Fruit fly (Drosophila melanogaster) whole organism, embryonic: Measurements from ENCODE around the gene Gr64f.

Source experiments
- B-H1 ChIP-seq: fragments of 200-800 bp; sonication (Bioruptor generic); IDR thresholded peaks from 3 replicates; pipeline ENCODE4 v1.3.6; 2022; ENCODE audit warnings: missing biosample characterization, missing genetic modification characterization
- CG10366 ChIP-seq: fragments of 200-800 bp; sonication (Bioruptor generic); IDR thresholded peaks from 2 replicates; pipeline ENCODE4 v1.3.6; 2022; ENCODE audit warnings: missing biosample characterization, missing genetic modification characterization
- CG12659 ChIP-seq: fragments of 200-800 bp; sonication (Bioruptor generic); optimal IDR thresholded peaks from 3 replicates; lab custom pipeline; 2017; ENCODE audit warnings: mild to moderate bottlenecking, missing biosample characterization, missing genetic modification reagents, missing genetic modification characterization
- CG13624 ChIP-seq: fragments of 200-800 bp; sonication (Bioruptor generic); optimal IDR thresholded peaks from 2 replicates; lab custom pipeline; 2016; ENCODE audit warnings: missing biosample characterization, missing genetic modification characterization
- CG14965 ChIP-seq: fragments of 200-800 bp; sonication (Bioruptor generic); optimal IDR thresholded peaks from 2 replicates; lab custom pipeline; 2016; ENCODE audit warnings: missing biosample characterization, missing genetic modification characterization, borderline replicate concordance
- CG15514 ChIP-seq: fragments of 200-800 bp; sonication (Bioruptor generic); optimal IDR thresholded peaks from 3 replicates; lab custom pipeline; 2017; ENCODE audit warnings: missing biosample characterization, missing genetic modification characterization, mild to moderate bottlenecking, moderate library complexity, missing genetic modification reagents
- CG16863 ChIP-seq: fragments of 200-800 bp; sonication (Bioruptor generic); optimal IDR thresholded peaks from 3 replicates; lab custom pipeline; 2016; ENCODE audit warnings: missing biosample characterization, missing genetic modification characterization
- CG2199 ChIP-seq: fragments of 200-800 bp; sonication (Bioruptor generic); IDR thresholded peaks from 3 replicates; pipeline ENCODE4 v1.3.6; 2022; ENCODE audit warnings: missing biosample characterization, missing genetic modification characterization
- CG32532 ChIP-seq: fragments of 200-800 bp; sonication (Bioruptor generic); IDR thresholded peaks from 2 replicates; pipeline ENCODE4 v1.3.6; 2022; ENCODE audit warnings: missing biosample characterization, missing genetic modification characterization
- CG33213 ChIP-seq: fragments of 200-800 bp; sonication (Bioruptor generic); optimal IDR thresholded peaks from 3 replicates; lab custom pipeline; 2016; ENCODE audit warnings: missing biosample characterization, missing genetic modification characterization
- CG34224 ChIP-seq: fragments of 200-800 bp; sonication (Bioruptor generic); IDR thresholded peaks from 3 replicates; pipeline ENCODE4 v1.3.6; 2022; ENCODE audit warnings: missing biosample characterization, missing genetic modification characterization; ENCODE audit not compliant: partially characterized antibody
- CG4617 ChIP-seq: fragments of 200-800 bp; sonication (Bioruptor generic); optimal IDR thresholded peaks from 3 replicates; lab custom pipeline; 2016; ENCODE audit warnings: missing biosample characterization, missing genetic modification characterization, borderline replicate concordance
- CG6254 ChIP-seq: fragments of 200-800 bp; sonication (Bioruptor generic); optimal IDR thresholded peaks from 3 replicates; lab custom pipeline; 2017; ENCODE audit warnings: mild to moderate bottlenecking, missing biosample characterization, missing genetic modification reagents, missing genetic modification characterization
- CG6689 ChIP-seq: fragments of 200-800 bp; sonication (Bioruptor generic); IDR thresholded peaks from 2 replicates; pipeline ENCODE4 v1.3.6; 2022; ENCODE audit warnings: missing biosample characterization, missing genetic modification characterization
- CG8290 ChIP-seq, 3 experiments: fragments of 200-800 bp; sonication (Bioruptor generic); optimal IDR thresholded peaks; 2 replicates each; lab custom pipeline; 2016 to 2019; ENCODE audit warnings: missing biosample characterization in 3 of 3, missing genetic modification characterization in 3 of 3, mild to moderate bottlenecking in 2 of 3, moderate library complexity in 1 of 3
- CG8478 ChIP-seq: fragments of >200 bp; optimal IDR thresholded peaks from 2 replicates; lab custom pipeline; 2018
- CG9727 ChIP-seq: fragments of 200-800 bp; sonication (Bioruptor generic); optimal IDR thresholded peaks from 3 replicates; lab custom pipeline; 2017; ENCODE audit warnings: missing biosample characterization, mild to moderate bottlenecking, missing genetic modification characterization
- CG9797 ChIP-seq: fragments of 200-800 bp; sonication (Bioruptor generic); optimal IDR thresholded peaks from 3 replicates; lab custom pipeline; 2018; ENCODE audit warnings: missing biosample characterization, mild to moderate bottlenecking, missing genetic modification characterization
- Dfd ChIP-seq, 2 experiments: fragments of >200 bp; optimal IDR thresholded peaks; 2 replicates each; lab custom pipeline; 2017; ENCODE audit warnings: missing biosample characterization in 2 of 2, missing genetic modification characterization in 2 of 2
- Dp ChIP-seq: fragments of 200-800 bp; sonication (Bioruptor generic); optimal IDR thresholded peaks from 2 replicates; lab custom pipeline; 2018; ENCODE audit warnings: missing biosample characterization, mild to moderate bottlenecking, missing genetic modification characterization, moderate library complexity
- E2f2 ChIP-seq: fragments of 200-800 bp; sonication (Bioruptor generic); IDR thresholded peaks from 2 replicates; pipeline ENCODE4 v1.3.6; 2022; ENCODE audit warnings: missing biosample characterization, missing genetic modification characterization
- HLH4C ChIP-seq: fragments of 200-800 bp; sonication (Bioruptor generic); IDR thresholded peaks from 3 replicates; pipeline ENCODE4 v1.3.6; 2022; ENCODE audit warnings: missing biosample characterization, missing genetic modification characterization; ENCODE audit not compliant: partially characterized antibody
- HmgZ ChIP-seq: fragments of 200-800 bp; sonication (Bioruptor generic); optimal IDR thresholded peaks from 2 replicates; lab custom pipeline; 2018; ENCODE audit warnings: missing biosample characterization, mild to moderate bottlenecking, missing genetic modification characterization
- Lhr ChIP-seq: fragments of 200-800 bp; sonication (Bioruptor generic); optimal IDR thresholded peaks from 3 replicates; lab custom pipeline; 2017; ENCODE audit warnings: mild to moderate bottlenecking, missing biosample characterization, missing genetic modification reagents, missing genetic modification characterization
- MBD-R2 ChIP-seq: fragments of 200-800 bp; sonication (Bioruptor generic); IDR thresholded peaks from 2 replicates; pipeline ENCODE4 v1.3.6; 2022; ENCODE audit warnings: missing biosample characterization, missing genetic modification characterization
- Med ChIP-seq: fragments of 200-800 bp; sonication (Bioruptor generic); peaks from one replicate; lab custom pipeline; 2016; ENCODE audit warnings: missing biosample characterization, missing genetic modification characterization, mild to moderate bottlenecking, inconsistent platforms, moderate library complexity
- Nf-YA ChIP-seq: fragments of 200-800 bp; sonication (Bioruptor generic); IDR thresholded peaks from 2 replicates; pipeline ENCODE4 v1.3.6; 2022; ENCODE audit warnings: missing biosample characterization, missing genetic modification characterization
- PHDP ChIP-seq: fragments of 200-800 bp; sonication (Bioruptor generic); optimal IDR thresholded peaks from 3 replicates; lab custom pipeline; 2018; ENCODE audit warnings: missing biosample characterization, mild to moderate bottlenecking, missing genetic modification characterization, moderate library complexity
- Pdp1 ChIP-seq, 2 experiments: fragments of 200-800 bp; sonication (Bioruptor generic); optimal IDR thresholded peaks; 3 replicates each; lab custom pipeline; 2016; ENCODE audit warnings: missing biosample characterization in 2 of 2, missing genetic modification characterization in 2 of 2, mild to moderate bottlenecking in 1 of 2, moderate library complexity in 1 of 2
- Side ChIP-seq: fragments of 200-800 bp; sonication (Bioruptor generic); optimal IDR thresholded peaks from 2 replicates; lab custom pipeline; 2016; ENCODE audit warnings: missing biosample characterization, missing genetic modification characterization
- Sin3A ChIP-seq: fragments of >200 bp; optimal IDR thresholded peaks from 2 replicates; lab custom pipeline; 2018
- Sry-δ ChIP-seq: fragments of 200-800 bp; sonication (Bioruptor generic); optimal IDR thresholded peaks from 2 replicates; lab custom pipeline; 2016; ENCODE audit warnings: missing biosample characterization, missing genetic modification characterization
- YL-1 ChIP-seq: fragments of 200-800 bp; sonication (Bioruptor generic); optimal IDR thresholded peaks from 3 replicates; lab custom pipeline; 2017; ENCODE audit warnings: missing biosample characterization, mild to moderate bottlenecking, missing genetic modification characterization
- amos ChIP-seq: fragments of 200-800 bp; sonication (Bioruptor generic); IDR thresholded peaks from 2 replicates; pipeline ENCODE4 v1.3.6; 2022; ENCODE audit warnings: missing biosample characterization, missing genetic modification characterization; ENCODE audit not compliant: partially characterized antibody
- caup ChIP-seq: fragments of 200-800 bp; sonication (Bioruptor generic); optimal IDR thresholded peaks from 3 replicates; lab custom pipeline; 2017; ENCODE audit warnings: missing biosample characterization, mild to moderate bottlenecking, missing genetic modification characterization, moderate library complexity; ENCODE audit not compliant: severe bottlenecking
- crp ChIP-seq, 2 experiments: fragments of 200-800 bp; sonication (Bioruptor generic); optimal IDR thresholded peaks; 2 replicates in 1 of 2; 3 replicates in 1 of 2; lab custom pipeline; 2017; ENCODE audit warnings: missing biosample characterization in 2 of 2, missing genetic modification characterization in 2 of 2, mild to moderate bottlenecking in 1 of 2, moderate library complexity in 1 of 2
- dpn ChIP-seq, 2 experiments: fragments of 200-800 bp; sonication (Bioruptor generic); optimal IDR thresholded peaks; 3 replicates each; lab custom pipeline; 2016; ENCODE audit warnings: missing biosample characterization in 2 of 2, missing genetic modification characterization in 2 of 2
- gfzf ChIP-seq: fragments of 200-800 bp; sonication (Bioruptor generic); optimal IDR thresholded peaks from 2 replicates; lab custom pipeline; 2016; ENCODE audit warnings: missing biosample characterization, mild to moderate bottlenecking, missing genetic modification characterization, moderate library complexity
- hkb ChIP-seq, 2 experiments: fragments of 200-800 bp in 1 of 2; fragments of >200 bp in 1 of 2; sonication (Bioruptor generic) in 1 of 2; IDR thresholded peaks in 1 of 2; optimal IDR thresholded peaks in 1 of 2; 2 replicates each; pipeline versions ENCODE4 v1.3.6 to Lab custom; 2017 to 2022; ENCODE audit warnings: missing biosample characterization in 1 of 2, missing genetic modification characterization in 1 of 2
- mam ChIP-seq: fragments of 200-800 bp; sonication (Bioruptor generic); optimal IDR thresholded peaks from 3 replicates; lab custom pipeline; 2016; ENCODE audit warnings: missing biosample characterization, missing genetic modification characterization
- nerfin-1 ChIP-seq: fragments of 200-800 bp; sonication (Bioruptor generic); optimal IDR thresholded peaks from 3 replicates; lab custom pipeline; 2019; ENCODE audit warnings: missing biosample characterization, mild to moderate bottlenecking, missing genetic modification characterization, moderate library complexity
- nmo ChIP-seq: fragments of 200-800 bp; sonication (Bioruptor generic); optimal IDR thresholded peaks from 2 replicates; lab custom pipeline; 2018; ENCODE audit warnings: missing biosample characterization, mild to moderate bottlenecking, missing genetic modification characterization, moderate library complexity
- scrt ChIP-seq: fragments of 200-800 bp; sonication (Bioruptor generic); optimal IDR thresholded peaks from 2 replicates; lab custom pipeline; 2018; ENCODE audit warnings: missing biosample characterization, mild to moderate bottlenecking, missing genetic modification characterization, moderate library complexity
- sisA ChIP-seq: fragments of 200-800 bp; sonication (Bioruptor generic); IDR thresholded peaks from 2 replicates; pipeline ENCODE4 v1.3.6; 2022; ENCODE audit warnings: missing biosample characterization, missing genetic modification characterization
- slp2 ChIP-seq: fragments of 200-800 bp; sonication (Bioruptor generic); optimal IDR thresholded peaks from 2 replicates; lab custom pipeline; 2016; ENCODE audit warnings: missing biosample characterization, missing genetic modification characterization
- stwl ChIP-seq: fragments of 200-800 bp; sonication (Bioruptor generic); optimal IDR thresholded peaks from 3 replicates; lab custom pipeline; 2018; ENCODE audit warnings: missing biosample characterization, mild to moderate bottlenecking, missing genetic modification characterization, moderate library complexity
- wor ChIP-seq: fragments of 200-800 bp; sonication (Bioruptor generic); IDR thresholded peaks from 2 replicates; pipeline ENCODE4 v1.3.6; 2022; ENCODE audit warnings: missing biosample characterization, missing genetic modification characterization
- z ChIP-seq: fragments of 200-800 bp; sonication (Bioruptor generic); IDR thresholded peaks from 3 replicates; pipeline ENCODE4 v1.3.6; 2022; ENCODE audit warnings: missing biosample characterization, missing genetic modification characterization

Gene Gr64f

dm6 chr3L:4021260-4021831 is 14.3 kb upstream of the Gr64f start, which contains the start of gene Mul1 (continued):
- TF ChIP-seq CG8290 (GFP tag; optimal IDR thresholded peaks at IDR 0.05; lab: Kevin White, UChicago) (no peak), CG8290 (tag; optimal IDR thresholded peaks at IDR 0.05; lab: Kevin White, UChicago) (peak in 1 of 2 experiments; percentile 45), Med (GFP tag; lab: Kevin White, UChicago) (peak; percentile 75), CG6254 (GFP tag; lab: Kevin White, UChicago) (peak; percentile 36), HLH4C (GFP tag; lab: Robert Waterston, UW) (0 out of 3 replicates have a peak, but pooled peaks have one; percentile 26), Sry-δ (GFP tag; lab: Kevin White, UChicago) (peak; percentile 6), nerfin-1 (tag; lab: Kevin White, UChicago) (peak; percentile 51), CG14965 (GFP tag; lab: Kevin White, UChicago) (no peak), CG16863 (GFP tag; lab: Kevin White, UChicago) (no peak), amos (peak; percentile 38; the same call in 1 of the 2 replicates), CG15514 (GFP tag; lab: Kevin White, UChicago) (peak; percentile 99), CG9727 (GFP tag; lab: Kevin White, UChicago) (no peak), Nf-YA (GFP tag; lab: Robert Waterston, UW) (no peak), CG10366 (GFP tag; lab: Robert Waterston, UW) (peak; percentile 22; the same call in 1 of the 2 replicates), stwl (tag; lab: Kevin White, UChicago) (peak; percentile 86), nmo (GFP tag; lab: Kevin White, UChicago) (peak; percentile 37), CG33213 (peak; percentile 54), CG34224 (GFP tag; lab: Robert Waterston, UW) (peak; percentile 15; the same call in 1 of the 3 replicates), dpn (GFP tag; optimal IDR thresholded peaks at IDR 0.05; lab: Kevin White, UChicago) (no peak), sisA (no peak), Dfd (GFP tag; optimal IDR thresholded peaks at IDR 0.05; lab: Kevin White, UChicago) (no peak), PHDP (tag; lab: Kevin White, UChicago) (peak; percentile 10), MBD-R2 (GFP tag; lab: Robert Waterston, UW) (peak; percentile 83), Dp (GFP tag; lab: Kevin White, UChicago) (peak; percentile 91), Lhr (GFP tag; lab: Kevin White, UChicago) (peak; percentile 54), Side (no peak), scrt (GFP tag; lab: Kevin White, UChicago) (peak; percentile 83), CG4617 (GFP tag; lab: Kevin White, UChicago) (peak; percentile 25), crp (GFP tag; optimal IDR thresholded peaks at IDR 0.05; lab: Kevin White, UChicago) (peak; percentile 68 to 92), hkb (optimal IDR thresholded peaks at IDR 0.05; lab: Kevin White, UChicago) (no peak), hkb (GFP tag; IDR thresholded peaks at IDR 0.05; lab: Robert Waterston, UW) (0 out of 2 replicates have a peak, but pooled peaks have one; percentile 8), gfzf (peak; percentile 88), mam (GFP tag; lab: Kevin White, UChicago) (no peak), z (GFP tag; lab: Robert Waterston, UW) (no peak), CG2199 (GFP tag; lab: Robert Waterston, UW) (no peak), CG6689 (no peak), CG12659 (peak; percentile 46), caup (GFP tag; lab: Kevin White, UChicago) (no peak), B-H1 (GFP tag; lab: Robert Waterston, UW) (no peak), CG32532 (GFP tag; lab: Robert Waterston, UW) (no peak), YL-1 (GFP tag; lab: Kevin White, UChicago) (peak; percentile 42), CG13624 (peak; percentile 18), slp2 (GFP tag; lab: Kevin White, UChicago) (no peak), wor (GFP tag; lab: Robert Waterston, UW) (no peak), CG8478 (lab: Kevin White, UChicago) (peak; percentile 3), E2f2 (peak; percentile 93), CG9797 (GFP tag; lab: Kevin White, UChicago) (peak; percentile 78), Sin3A (peak; percentile 3), HmgZ (tag; lab: Kevin White, UChicago) (peak; percentile 35), Pdp1 (GFP tag; optimal IDR thresholded peaks at IDR 0.05; lab: Kevin White, UChicago) (peak in 1 of 2 experiments; percentile 77)
